Worm (Caenorhabditis elegans) whole organism, L3 larva: ENCODE measurements around the gene col-183.

Experiments used
- R02D3.7 ChIP-seq: fragments of 150-350 bp; optimal IDR thresholded peaks from 2 replicates; lab custom pipeline; 2014; ENCODE audit warnings: missing biosample characterization, missing genetic modification characterization
- fkh-2 ChIP-seq: fragments of 150-350 bp; optimal IDR thresholded peaks from 2 replicates; lab custom pipeline; 2014; ENCODE audit warnings: missing biosample characterization, missing genetic modification reagents, missing genetic modification characterization
- fos-1 ChIP-seq: fragments of 150-350 bp; optimal IDR thresholded peaks from 2 replicates; lab custom pipeline; 2014; ENCODE audit warnings: missing biosample characterization, missing genetic modification characterization
- nfya-1 ChIP-seq: sonication (generic microtip); optimal IDR thresholded peaks from 2 replicates; lab custom pipeline; 2017; ENCODE audit warnings: missing genetic modification characterization, mild to moderate bottlenecking, missing compliant biosample characterization, antibody characterized with exemption, moderate library complexity; ENCODE audit not compliant: insufficient read depth
- nhr-11 ChIP-seq: fragments of 150-350 bp; optimal IDR thresholded peaks from 2 replicates; lab custom pipeline; 2014; ENCODE audit warnings: missing biosample characterization, missing genetic modification characterization
- nhr-23 ChIP-seq: fragments of 150-350 bp; optimal IDR thresholded peaks from 2 replicates; lab custom pipeline; 2014; ENCODE audit warnings: missing biosample characterization, missing genetic modification reagents, missing genetic modification characterization
- nhr-28 ChIP-seq: fragments of 150-350 bp; optimal IDR thresholded peaks from 2 replicates; lab custom pipeline; 2014; ENCODE audit warnings: missing biosample characterization, missing genetic modification characterization
- unc-62 ChIP-seq: fragments of 150-350 bp; sonication (generic microtip); optimal IDR thresholded peaks from 4 replicates; lab custom pipeline; 2014; ENCODE audit warnings: missing biosample characterization, missing genetic modification reagents, missing genetic modification characterization
- zag-1 ChIP-seq: fragments of 150-350 bp; optimal IDR thresholded peaks from 2 replicates; lab custom pipeline; 2014; ENCODE audit warnings: missing biosample characterization, missing genetic modification characterization
- ztf-4 ChIP-seq: fragments of 150-350 bp; optimal IDR thresholded peaks from 2 replicates; lab custom pipeline; 2014; ENCODE audit warnings: missing biosample characterization, missing genetic modification characterization

ce11 chrX:13477356-13477755 is 9.8 kb upstream of the col-183 start, which contains the start of gene efn-3:
- TF ChIP-seq nfya-1 (no peak), unc-62 (GFP tag; lab: Kevin White, UChicago) (no peak), ztf-4 (tag; lab: Kevin White, UChicago) (no peak), fkh-2 (tag; lab: Kevin White, UChicago) (no peak), nhr-23 (tag; lab: Kevin White, UChicago) (no peak), fos-1 (tag; lab: Kevin White, UChicago) (no peak), nhr-11 (tag; lab: Kevin White, UChicago) (no peak), zag-1 (tag; lab: Kevin White, UChicago) (no peak), R02D3.7 (tag; lab: Kevin White, UChicago) (no peak), nhr-28 (no peak)
